Fruit fly (Drosophila melanogaster) whole organism, embryonic: ENCODE data around the gene SCCRO.

ENCODE experiments used
- Awh ChIP-seq: fragments of 200-800 bp; sonication (Bioruptor generic); IDR thresholded peaks from 2 replicates; pipeline ENCODE4, ENCODE4 v1.3.6; 2022; ENCODE audit warnings: missing biosample characterization, missing genetic modification characterization
- B-H2 ChIP-seq: fragments of 200-800 bp; sonication (Bioruptor generic); optimal IDR thresholded peaks from 2 replicates; lab custom pipeline; 2018; ENCODE audit warnings: missing biosample characterization, mild to moderate bottlenecking, missing genetic modification characterization
- BEAF-32 ChIP-seq: fragments of 200-800 bp; sonication (Bioruptor generic); optimal IDR thresholded peaks from 3 replicates; lab custom pipeline; 2017; ENCODE audit warnings: missing biosample characterization, missing genetic modification characterization, mild to moderate bottlenecking, moderate library complexity, missing genetic modification reagents
- CG11456 ChIP-seq: fragments of 200-800 bp; sonication (Bioruptor generic); IDR thresholded peaks from 3 replicates; pipeline ENCODE4 v1.3.6; 2022; ENCODE audit warnings: missing biosample characterization, missing genetic modification characterization
- CG13287 ChIP-seq: fragments of 200-800 bp; sonication (Bioruptor generic); IDR thresholded peaks from 2 replicates; pipeline ENCODE4 v1.3.6; 2022; ENCODE audit warnings: missing biosample characterization, missing genetic modification characterization; ENCODE audit not compliant: partially characterized antibody
- CG15514 ChIP-seq: fragments of 200-800 bp; sonication (Bioruptor generic); optimal IDR thresholded peaks from 3 replicates; lab custom pipeline; 2017; ENCODE audit warnings: missing biosample characterization, missing genetic modification characterization, mild to moderate bottlenecking, moderate library complexity, missing genetic modification reagents
- CG15696 ChIP-seq: fragments of 200-800 bp; sonication (Bioruptor generic); optimal IDR thresholded peaks from 2 replicates; lab custom pipeline; 2019; ENCODE audit warnings: missing biosample characterization, mild to moderate bottlenecking, missing genetic modification characterization, moderate library complexity
- CG1647 ChIP-seq: fragments of 200-800 bp; sonication (Bioruptor generic); optimal IDR thresholded peaks from 3 replicates; lab custom pipeline; 2016; ENCODE audit warnings: missing biosample characterization, missing genetic modification characterization
- CG16813 ChIP-seq: fragments of 200-800 bp; sonication (Bioruptor generic); IDR thresholded peaks from 3 replicates; pipeline ENCODE4 v1.3.6; 2022; ENCODE audit warnings: missing biosample characterization, missing genetic modification characterization; ENCODE audit not compliant: partially characterized antibody
- CG2202 ChIP-seq: fragments of 200-800 bp; sonication (Bioruptor generic); optimal IDR thresholded peaks from 2 replicates; lab custom pipeline; 2018; ENCODE audit warnings: missing biosample characterization, mild to moderate bottlenecking, missing genetic modification characterization
- CG31388 ChIP-seq: fragments of 200-800 bp; sonication (Bioruptor generic); optimal IDR thresholded peaks from 2 replicates; lab custom pipeline; 2016; ENCODE audit warnings: missing biosample characterization, missing genetic modification characterization
- CG31441 ChIP-seq: fragments of 200-800 bp; sonication (Bioruptor generic); IDR thresholded peaks from 2 replicates; pipeline ENCODE4 v1.3.6; 2022; ENCODE audit warnings: missing biosample characterization, missing genetic modification characterization
- CG3281 ChIP-seq: fragments of 200-800 bp; sonication (Bioruptor generic); optimal IDR thresholded peaks from 3 replicates; lab custom pipeline; 2017; ENCODE audit warnings: missing biosample characterization, mild to moderate bottlenecking, missing genetic modification characterization
- CG7271 ChIP-seq: fragments of 200-800 bp; sonication (Bioruptor generic); optimal IDR thresholded peaks from 2 replicates; lab custom pipeline; 2018; ENCODE audit warnings: missing biosample characterization, mild to moderate bottlenecking, missing genetic modification characterization, moderate library complexity
- CG7987 ChIP-seq: fragments of 200-800 bp; sonication (Bioruptor generic); optimal IDR thresholded peaks from 2 replicates; lab custom pipeline; 2018; ENCODE audit warnings: missing biosample characterization, mild to moderate bottlenecking, missing genetic modification characterization, moderate library complexity
- CG8089 ChIP-seq: fragments of 200-800 bp; sonication (Bioruptor generic); optimal IDR thresholded peaks from 3 replicates; lab custom pipeline; 2016; ENCODE audit warnings: missing biosample characterization, missing genetic modification characterization
- CG8478 ChIP-seq: fragments of >200 bp; optimal IDR thresholded peaks from 2 replicates; lab custom pipeline; 2018
- CG9797 ChIP-seq: fragments of 200-800 bp; sonication (Bioruptor generic); optimal IDR thresholded peaks from 3 replicates; lab custom pipeline; 2018; ENCODE audit warnings: missing biosample characterization, mild to moderate bottlenecking, missing genetic modification characterization
- CoRest ChIP-seq: fragments of 200-800 bp; sonication (Bioruptor generic); optimal IDR thresholded peaks from 3 replicates; lab custom pipeline; 2018; ENCODE audit warnings: missing biosample characterization, mild to moderate bottlenecking, missing genetic modification characterization, moderate library complexity
- Dbx ChIP-seq: fragments of 200-800 bp; sonication (Bioruptor generic); IDR thresholded peaks from 3 replicates; pipeline ENCODE4 v1.3.6; 2022; ENCODE audit warnings: missing biosample characterization, missing genetic modification characterization
- Dp ChIP-seq: fragments of 200-800 bp; sonication (Bioruptor generic); optimal IDR thresholded peaks from 2 replicates; lab custom pipeline; 2018; ENCODE audit warnings: missing biosample characterization, mild to moderate bottlenecking, missing genetic modification characterization, moderate library complexity
- Fer3 ChIP-seq: fragments of 200-800 bp; sonication (Bioruptor generic); optimal IDR thresholded peaks from 2 replicates; lab custom pipeline; 2018; ENCODE audit warnings: missing biosample characterization, mild to moderate bottlenecking, missing genetic modification characterization, moderate library complexity
- MBD-R2 ChIP-seq: fragments of 200-800 bp; sonication (Bioruptor generic); IDR thresholded peaks from 2 replicates; pipeline ENCODE4 v1.3.6; 2022; ENCODE audit warnings: missing biosample characterization, missing genetic modification characterization
- MTF-1 ChIP-seq: fragments of 200-800 bp; sonication (Bioruptor generic); optimal IDR thresholded peaks from 2 replicates; lab custom pipeline; 2018; ENCODE audit warnings: missing biosample characterization, mild to moderate bottlenecking, missing genetic modification characterization, borderline replicate concordance
- Max ChIP-seq: fragments of 200-800 bp; sonication (Bioruptor generic); optimal IDR thresholded peaks from 2 replicates; lab custom pipeline; 2016; ENCODE audit warnings: missing biosample characterization, mild to moderate bottlenecking, missing genetic modification characterization
- NC2β ChIP-seq: fragments of 200-800 bp; sonication (Bioruptor generic); optimal IDR thresholded peaks from 2 replicates; lab custom pipeline; 2016; ENCODE audit warnings: missing biosample characterization, missing genetic modification characterization
- NK7.1 ChIP-seq: fragments of 200-800 bp; sonication (Bioruptor generic); optimal IDR thresholded peaks from 3 replicates; lab custom pipeline; 2016; ENCODE audit warnings: missing biosample characterization, missing genetic modification characterization
- Stat92E ChIP-seq, 3 experiments: fragments of >200 bp in 2 of 3; fragments of 200-800 bp in 1 of 3; sonication (Bioruptor generic) in 1 of 3; optimal IDR thresholded peaks; 2 replicates each; lab custom pipeline; 2017 to 2019; ENCODE audit warnings: missing biosample characterization in 3 of 3, missing genetic modification characterization in 3 of 3, mild to moderate bottlenecking in 1 of 3, moderate library complexity in 1 of 3
- ato ChIP-seq: fragments of 200-800 bp; sonication (Bioruptor generic); IDR thresholded peaks from 2 replicates; pipeline ENCODE4 v1.3.6; 2022; ENCODE audit warnings: missing biosample characterization, missing genetic modification characterization; ENCODE audit not compliant: partially characterized antibody
- bab2 ChIP-seq: fragments of 200-800 bp; sonication (Bioruptor generic); optimal IDR thresholded peaks from 2 replicates; lab custom pipeline; 2016; ENCODE audit warnings: missing biosample characterization, missing genetic modification characterization
- cg ChIP-seq: fragments of 200-800 bp; sonication (Bioruptor generic); optimal IDR thresholded peaks from 3 replicates; lab custom pipeline; 2019; ENCODE audit warnings: missing biosample characterization, mild to moderate bottlenecking, missing genetic modification characterization, moderate library complexity
- chn ChIP-seq: fragments of 200-800 bp; sonication (Bioruptor generic); optimal IDR thresholded peaks from 2 replicates; lab custom pipeline; 2016; ENCODE audit warnings: missing biosample characterization, missing genetic modification characterization
- ci ChIP-seq: fragments of 200-800 bp; sonication (Bioruptor generic); IDR thresholded peaks from 3 replicates; pipeline ENCODE4 v1.3.6; 2022; ENCODE audit warnings: missing biosample characterization, missing genetic modification characterization
- fru ChIP-seq: fragments of >200 bp; optimal IDR thresholded peaks from 2 replicates; lab custom pipeline; 2017
- gsb-n ChIP-seq: fragments of 200-800 bp; sonication (Bioruptor generic); optimal IDR thresholded peaks from 3 replicates; lab custom pipeline; 2018; ENCODE audit warnings: missing biosample characterization, mild to moderate bottlenecking, missing genetic modification characterization
- hkb ChIP-seq, 2 experiments: fragments of 200-800 bp in 1 of 2; fragments of >200 bp in 1 of 2; sonication (Bioruptor generic) in 1 of 2; IDR thresholded peaks in 1 of 2; optimal IDR thresholded peaks in 1 of 2; 2 replicates each; pipeline versions ENCODE4 v1.3.6 to Lab custom; 2017 to 2022; ENCODE audit warnings: missing biosample characterization in 1 of 2, missing genetic modification characterization in 1 of 2
- ken ChIP-seq: fragments of 200-800 bp; sonication (Bioruptor generic); IDR thresholded peaks from 3 replicates; pipeline ENCODE4 v1.3.6; 2022; ENCODE audit warnings: missing biosample characterization, missing genetic modification characterization
- ro ChIP-seq: fragments of 200-800 bp; sonication (Bioruptor generic); IDR thresholded peaks from 2 replicates; pipeline ENCODE4 v1.3.6; 2022; ENCODE audit warnings: missing biosample characterization, missing genetic modification characterization
- row ChIP-seq: fragments of 200-800 bp; sonication (Bioruptor generic); IDR thresholded peaks from 3 replicates; pipeline ENCODE4 v1.3.6; 2022; ENCODE audit warnings: missing biosample characterization, missing genetic modification characterization
- scrt ChIP-seq: fragments of 200-800 bp; sonication (Bioruptor generic); optimal IDR thresholded peaks from 2 replicates; lab custom pipeline; 2018; ENCODE audit warnings: missing biosample characterization, mild to moderate bottlenecking, missing genetic modification characterization, moderate library complexity
- sna ChIP-seq: fragments of 200-800 bp; sonication (Bioruptor generic); IDR thresholded peaks from 2 replicates; pipeline ENCODE4 v1.3.6; 2022; ENCODE audit warnings: missing biosample characterization, missing genetic modification characterization; ENCODE audit not compliant: partially characterized antibody
- z ChIP-seq: fragments of 200-800 bp; sonication (Bioruptor generic); IDR thresholded peaks from 3 replicates; pipeline ENCODE4 v1.3.6; 2022; ENCODE audit warnings: missing biosample characterization, missing genetic modification characterization

Gene SCCRO

DNA sequence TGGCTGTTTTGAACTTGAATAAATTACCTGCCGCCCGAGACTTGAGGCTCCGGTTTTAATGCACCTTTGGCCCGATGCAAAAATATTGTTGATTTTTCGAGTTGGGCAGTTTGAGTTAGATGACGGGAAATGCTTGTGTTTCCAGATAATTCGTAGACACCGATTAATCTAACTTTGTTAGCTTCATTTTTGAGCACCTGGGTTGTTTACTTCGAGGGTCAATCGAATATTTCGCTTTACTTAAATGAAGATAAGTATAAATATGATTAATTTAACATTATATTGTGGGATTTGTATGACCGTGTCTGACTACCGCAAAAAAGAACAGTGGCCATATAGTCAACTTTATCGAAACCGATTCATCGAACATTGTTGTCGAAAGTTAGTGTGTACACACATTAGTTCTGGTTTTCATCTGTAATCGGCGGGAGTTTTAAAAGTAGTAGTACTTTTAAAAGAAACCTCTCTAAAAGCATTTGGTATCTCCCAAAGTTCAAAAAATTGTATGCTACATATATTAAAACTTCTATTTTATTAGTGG, 39.4 kb upstream of the SCCRO start, which contains the start of gene CG7945 (continued):
- peak; percentile 65 for TF ChIP-seq BEAF-32 (GFP tag; lab: Kevin White, UChicago)
- peak; percentile 70 for TF ChIP-seq gsb-n (tag; lab: Kevin White, UChicago)
- no peak for TF ChIP-seq ro (GFP tag; lab: Robert Waterston, UW)
- no peak for TF ChIP-seq z
- TF ChIP-seq CG7987 (GFP tag; lab: Kevin White, UChicago), result peak; percentile 23
- peak in 1 of 3 experiments; percentile 49 for TF ChIP-seq Stat92E (GFP tag; optimal IDR thresholded peaks at IDR 0.05; lab: Kevin White, UChicago)
- peak; percentile 84 for TF ChIP-seq CG13287
- peak; percentile 17; the same call in 1 of the 3 replicates for TF ChIP-seq row
- no peak for TF ChIP-seq bab2 (GFP tag; lab: Kevin White, UChicago)
- no peak for TF ChIP-seq ci (GFP tag; lab: Robert Waterston, UW)
- TF ChIP-seq CG3281 (GFP tag; lab: Kevin White, UChicago), result no peak
- TF ChIP-seq Dp, result peak; percentile 98
- TF ChIP-seq MBD-R2 (GFP tag; lab: Robert Waterston, UW), result peak; percentile 67
- TF ChIP-seq CG9797 (GFP tag; lab: Kevin White, UChicago), result peak; percentile 70
- TF ChIP-seq CG16813 (GFP tag; lab: Robert Waterston, UW), result peak; percentile 59; the same call in 2 of the 3 replicates
- TF ChIP-seq CG15514, result peak; percentile 51
- 0 out of 2 replicates have a peak, but pooled peaks have one; percentile 35 for TF ChIP-seq sna (GFP tag; lab: Robert Waterston, UW)
- peak; percentile 10 for TF ChIP-seq CoRest (tag; lab: Kevin White, UChicago)
- no peak for TF ChIP-seq scrt
- peak; percentile 51; the same call in 1 of the 2 replicates for TF ChIP-seq ato (GFP tag; lab: Robert Waterston, UW)

DNA sequence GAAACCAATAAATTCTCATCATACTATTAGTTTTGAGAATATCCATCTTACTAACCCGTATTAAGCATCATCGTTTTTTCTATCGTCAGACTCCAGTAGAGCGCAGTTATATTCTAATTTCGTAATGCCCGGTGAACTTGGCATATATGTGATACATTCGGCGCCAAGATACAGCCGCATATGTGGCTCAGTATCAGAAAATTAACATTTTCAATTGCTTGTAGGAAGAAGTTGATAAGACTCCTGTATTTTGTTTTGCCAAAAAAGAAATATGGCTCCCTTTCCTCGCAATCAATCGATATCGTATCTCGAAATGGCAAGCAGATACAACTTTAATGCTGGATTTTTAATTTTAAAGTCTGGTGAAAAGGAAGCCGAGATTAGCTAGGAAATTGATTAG, 38.1 kb upstream of the SCCRO start, which contains the start of gene CG33986:
CG33986 (minus strand) TSS at position 101 of the 400 bp plus-strand sequence.
- TF ChIP-seq ken (GFP tag; lab: Robert Waterston, UW) (no peak), chn (GFP tag; lab: Kevin White, UChicago) (no peak)

dm6 chr3L:15526712-15527111, 36.5 kb upstream of the SCCRO start, which contains the start of gene CG33985:
TSS of gene CG33985 (minus strand) at chr3L:15526812.
- no peak for TF ChIP-seq cg (GFP tag; lab: Kevin White, UChicago)

DNA sequence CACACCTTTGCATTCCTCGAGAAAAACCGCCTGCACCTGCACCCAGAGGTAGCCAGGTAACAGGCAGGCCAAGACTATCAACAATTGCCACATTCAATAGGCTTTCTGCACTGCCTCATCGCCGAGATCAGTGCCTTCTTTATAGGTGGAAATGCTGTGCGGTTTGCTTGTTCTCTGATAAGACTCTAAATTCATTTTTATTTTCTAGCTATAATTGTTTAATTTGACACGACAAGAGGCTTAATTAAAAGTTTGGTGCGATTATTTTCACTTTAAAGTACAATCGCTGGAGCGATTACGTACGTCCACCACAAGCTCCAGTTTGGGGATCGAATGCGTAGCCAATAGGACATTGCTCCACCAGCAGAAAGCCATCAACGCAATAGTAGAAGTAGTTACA, 35.8 kb upstream of the SCCRO start, which contains the start of gene CG42729:
CG42729 (minus strand) TSS at position 101 of the 400 bp plus-strand sequence.
- TF ChIP-seq CG8089 (GFP tag; lab: Kevin White, UChicago) (no peak), CG11456 (no peak), Fer3 (tag; lab: Kevin White, UChicago) (no peak), B-H2 (GFP tag; lab: Kevin White, UChicago) (no peak)

DNA sequence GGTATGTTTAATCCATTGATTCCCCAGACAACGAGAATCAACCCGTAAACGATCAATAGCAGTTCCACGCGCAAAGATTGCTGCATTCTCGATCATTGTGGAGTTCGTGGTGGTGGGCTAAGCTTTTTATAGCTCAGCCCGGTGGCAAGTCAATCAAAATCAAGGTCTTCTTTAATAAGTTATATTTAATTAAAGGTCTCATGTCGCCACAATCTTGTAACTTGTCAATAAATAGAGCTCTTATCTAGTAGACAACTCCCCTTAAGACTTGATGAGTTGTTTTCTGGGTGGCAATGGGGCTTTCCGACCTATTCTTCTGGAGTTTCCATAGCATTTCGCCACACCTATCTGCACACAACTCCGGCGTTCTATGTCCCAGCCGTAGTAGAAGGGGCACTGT, 35.1 kb upstream of the SCCRO start, which contains the start of gene CG42728:
CG42728 (minus strand) TSS at position 101 of the 400 bp plus-strand sequence.
- TF ChIP-seq CG31441, result no peak
- no peak for TF ChIP-seq hkb (optimal IDR thresholded peaks at IDR 0.05; lab: Kevin White, UChicago)
- no peak for TF ChIP-seq hkb (GFP tag; IDR thresholded peaks at IDR 0.05; lab: Robert Waterston, UW)
- no peak for TF ChIP-seq CG1647 (GFP tag; lab: Kevin White, UChicago)
- no peak for TF ChIP-seq Dbx (GFP tag; lab: Robert Waterston, UW)
- no peak for TF ChIP-seq CG15696 (tag; lab: Kevin White, UChicago)
- no peak for TF ChIP-seq NC2β (GFP tag; lab: Kevin White, UChicago)
- TF ChIP-seq CG8478 (lab: Kevin White, UChicago), result no peak
- no peak for TF ChIP-seq NK7.1 (GFP tag; lab: Kevin White, UChicago)
- TF ChIP-seq CG2202, result no peak
- no peak for TF ChIP-seq MTF-1 (GFP tag; lab: Kevin White, UChicago)
- no peak for TF ChIP-seq CG7271
- no peak for TF ChIP-seq Awh (GFP tag; lab: Robert Waterston, UW)
- no peak for TF ChIP-seq fru
- no peak for TF ChIP-seq Max (GFP tag; lab: Kevin White, UChicago)
- no peak for TF ChIP-seq CG31388 (GFP tag; lab: Kevin White, UChicago)
